Worm (Caenorhabditis elegans): ENCODE measurements around the gene cyp-35A1.

Gene cyp-35A1

ce11 chrV:7361673-7362072 lies at the start of gene cyp-35A1:
Gene cyp-35A1, minus strand, starts transcription at chrV:7361773.
- no peak for TF ChIP-seq W03F9.2 (tag; optimal IDR thresholded peaks at IDR 0.05)
- no peak for TF ChIP-seq dao-5 (tag; optimal IDR thresholded peaks at IDR 0.05)
- TF ChIP-seq him-1 (tag; optimal IDR thresholded peaks at IDR 0.05), result no peak

- TF ChIP-seq W03F9.2 (tag; optimal IDR thresholded peaks at IDR 0.05) (no peak), dao-5 (tag; optimal IDR thresholded peaks at IDR 0.05) (no peak), him-1 (tag; optimal IDR thresholded peaks at IDR 0.05) (no peak)
Observed at ce11 chrV:7409599-7409998, 48.0 kb upstream of the cyp-35A1 start, which contains the start of gene R13D7.2. Gene R13D7.2, plus strand, starts transcription at chrV:7409899.

- TF ChIP-seq him-1 (tag; optimal IDR thresholded peaks at IDR 0.05), result no peak
- no peak for TF ChIP-seq W03F9.2 (tag; optimal IDR thresholded peaks at IDR 0.05)
- TF ChIP-seq dao-5 (tag; optimal IDR thresholded peaks at IDR 0.05), result no peak
Observed at ce11 chrV:7408520-7408919, 46.9 kb upstream of the cyp-35A1 start, which contains the start of gene srt-6. Gene srt-6, minus strand, starts transcription at chrV:7408814.

- TF ChIP-seq him-1 (tag; optimal IDR thresholded peaks at IDR 0.05) (no peak), W03F9.2 (tag; optimal IDR thresholded peaks at IDR 0.05) (no peak), dao-5 (tag; optimal IDR thresholded peaks at IDR 0.05) (no peak)
Observed at ce11 chrV:7403501-7403900, 41.9 kb upstream of the cyp-35A1 start.

DNA sequence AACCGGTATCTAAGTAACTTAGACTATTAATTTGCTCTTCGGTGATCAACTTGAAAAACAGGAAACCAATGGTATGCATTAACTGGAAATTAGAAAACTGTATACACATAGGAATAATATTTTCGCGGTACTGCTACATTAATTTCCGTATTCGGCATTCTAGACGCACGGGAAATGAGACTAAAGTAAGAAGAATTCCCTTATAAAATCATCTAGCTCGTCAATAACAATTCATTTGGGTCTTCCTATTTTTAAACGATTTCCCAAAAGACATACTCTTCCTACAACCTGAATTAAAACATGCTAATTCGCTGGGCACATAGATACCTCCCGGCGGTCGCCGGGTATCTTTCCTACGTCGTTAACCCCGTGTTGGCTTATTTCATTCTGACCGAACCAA lies 40.8 kb upstream of the cyp-35A1 start, which contains the start of gene srj-13:
Gene srj-13, plus strand, starts transcription at position 301 of the 400 bp plus-strand sequence.
- no peak for TF ChIP-seq dao-5 (tag; optimal IDR thresholded peaks at IDR 0.05)
- no peak for TF ChIP-seq W03F9.2 (tag; optimal IDR thresholded peaks at IDR 0.05)

- TF ChIP-seq him-1 (tag; optimal IDR thresholded peaks at IDR 0.05), result no peak
- TF ChIP-seq W03F9.2 (tag; optimal IDR thresholded peaks at IDR 0.05), result no peak
- no peak for TF ChIP-seq dao-5 (tag; optimal IDR thresholded peaks at IDR 0.05)
Observed at ce11 chrV:7400588-7400987, 39.0 kb upstream of the cyp-35A1 start, which contains the start of gene srx-60. Gene srx-60, plus strand, starts transcription at chrV:7400888.

- TF ChIP-seq W03F9.2 (tag; optimal IDR thresholded peaks at IDR 0.05), result no peak
- no peak for TF ChIP-seq dao-5 (tag; optimal IDR thresholded peaks at IDR 0.05)
- TF ChIP-seq him-1 (tag; optimal IDR thresholded peaks at IDR 0.05), result no peak
Observed at ce11 chrV:7400095-7400494, 38.5 kb upstream of the cyp-35A1 start, which contains the start of gene cnc-9. Gene cnc-9, minus strand, starts transcription at chrV:7400195.

- TF ChIP-seq dao-5 (tag; optimal IDR thresholded peaks at IDR 0.05) (no peak), W03F9.2 (tag; optimal IDR thresholded peaks at IDR 0.05) (no peak), him-1 (tag; optimal IDR thresholded peaks at IDR 0.05) (no peak)
Observed at ce11 chrV:7399202-7399601, 37.6 kb upstream of the cyp-35A1 start, which contains the start of gene gst-41. Gene gst-41, minus strand, starts transcription at chrV:7399302.

DNA sequence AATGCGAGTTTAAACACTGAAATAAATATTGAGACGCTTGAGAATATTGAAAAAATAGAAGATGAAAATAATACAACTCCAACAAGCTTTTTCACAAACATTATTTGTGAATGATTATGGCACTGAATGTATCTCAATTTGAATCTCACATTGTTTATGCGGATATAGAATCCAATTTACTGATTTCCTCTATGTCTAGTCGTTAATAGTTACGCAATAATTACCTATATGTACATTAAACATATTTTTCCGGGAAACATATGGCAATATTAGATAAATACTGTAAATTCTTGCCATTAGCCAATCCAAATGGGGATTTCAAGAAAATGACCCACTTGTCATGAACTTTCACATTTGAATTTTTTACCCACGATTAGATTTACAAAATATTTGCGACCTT lies 33.8 kb upstream of the cyp-35A1 start, which contains the start of gene srx-9:
Gene srx-9, minus strand, starts transcription at position 101 of the 400 bp plus-strand sequence.
- no peak for TF ChIP-seq him-1 (tag; optimal IDR thresholded peaks at IDR 0.05)
- no peak for TF ChIP-seq dao-5 (tag; optimal IDR thresholded peaks at IDR 0.05)
- no peak for TF ChIP-seq W03F9.2 (tag; optimal IDR thresholded peaks at IDR 0.05)

ce11 chrV:7391933-7392332 lies 30.4 kb upstream of the cyp-35A1 start, which contains the start of gene fbxa-105:
Gene fbxa-105, minus strand, starts transcription at chrV:7392029.
- TF ChIP-seq dao-5 (tag; optimal IDR thresholded peaks at IDR 0.05) (no peak), him-1 (tag; optimal IDR thresholded peaks at IDR 0.05) (no peak), W03F9.2 (tag; optimal IDR thresholded peaks at IDR 0.05) (no peak)

DNA sequence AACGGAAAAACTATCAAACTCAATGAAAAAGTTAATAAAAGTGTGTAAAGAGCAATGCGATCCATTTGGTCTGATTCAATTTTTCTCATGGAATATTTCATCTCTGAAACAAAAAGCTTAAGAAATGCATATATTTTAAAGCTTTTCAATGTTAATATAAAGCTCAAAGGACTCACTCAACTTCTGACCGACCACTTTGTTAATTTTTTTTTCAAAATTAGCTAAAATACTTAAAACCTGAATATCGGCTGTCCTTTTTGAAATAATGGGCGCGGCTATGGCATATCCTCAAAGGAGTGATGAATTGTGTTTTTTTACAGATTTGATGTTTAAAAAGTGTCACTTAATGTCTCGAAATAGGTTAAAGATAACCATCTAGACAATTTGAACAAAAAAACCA lies 28.2 kb upstream of the cyp-35A1 start, which contains the start of gene C02H6.1:
Gene C02H6.1, minus strand, starts transcription at position 101 of the 400 bp plus-strand sequence.
- TF ChIP-seq dao-5 (tag; optimal IDR thresholded peaks at IDR 0.05) (no peak), him-1 (tag; optimal IDR thresholded peaks at IDR 0.05) (no peak), W03F9.2 (tag; optimal IDR thresholded peaks at IDR 0.05) (no peak)

DNA sequence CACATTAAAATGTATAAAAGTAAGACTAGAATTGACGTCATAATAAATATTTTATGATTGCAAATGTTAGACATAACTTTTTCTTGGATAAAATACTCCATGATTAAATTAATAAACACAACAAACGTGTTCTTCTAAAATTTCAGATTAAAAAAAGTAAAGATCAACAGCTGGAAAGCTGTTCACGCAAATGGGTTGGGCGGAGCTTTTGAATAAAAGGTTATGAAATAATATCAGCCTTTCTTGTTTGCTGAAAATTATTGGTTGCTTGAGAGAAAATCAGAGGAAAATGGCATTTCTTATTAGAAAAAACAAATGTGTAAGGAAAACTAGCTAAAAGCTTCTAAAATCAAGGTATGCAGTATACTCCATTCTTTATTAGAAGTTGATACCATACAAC lies 26.2 kb upstream of the cyp-35A1 start, which contains the start of gene C02H6.3:
Gene C02H6.3, minus strand, starts transcription at position 101 of the 400 bp plus-strand sequence.
- TF ChIP-seq W03F9.2 (tag; optimal IDR thresholded peaks at IDR 0.05) (no peak), him-1 (tag; optimal IDR thresholded peaks at IDR 0.05) (no peak), dao-5 (tag; optimal IDR thresholded peaks at IDR 0.05) (no peak)

DNA sequence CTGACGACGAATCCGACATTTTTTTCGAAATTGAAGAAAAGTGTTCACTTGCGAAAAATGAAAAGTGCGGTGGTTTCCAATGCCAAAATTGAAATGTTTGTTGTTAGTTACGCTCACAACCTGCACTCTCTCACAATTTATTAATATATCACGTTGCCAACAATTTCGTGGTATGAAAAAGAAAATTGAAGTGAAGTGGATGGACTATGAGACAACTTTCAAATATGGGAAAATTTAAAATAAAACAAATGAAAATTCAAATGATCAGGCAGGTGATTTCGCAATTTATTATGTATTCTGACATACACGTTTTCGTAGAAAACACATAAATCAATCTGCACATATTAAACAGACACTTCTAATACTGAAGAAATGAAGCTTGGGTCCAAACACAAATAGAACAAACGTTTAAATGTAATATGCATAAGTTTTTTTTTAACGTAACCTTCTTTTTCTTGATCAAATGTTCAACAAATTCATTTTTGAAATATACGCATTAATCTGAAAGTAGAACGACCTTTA lies 24.5 kb upstream of the cyp-35A1 start, which contains the start of gene srp-6:
Gene srp-6, minus strand, starts transcription at position 51 of the 522 bp plus-strand sequence.
- TF ChIP-seq W03F9.2 (tag; optimal IDR thresholded peaks at IDR 0.05) (no peak), dao-5 (tag; optimal IDR thresholded peaks at IDR 0.05) (no peak), him-1 (tag; optimal IDR thresholded peaks at IDR 0.05) (no peak)

DNA sequence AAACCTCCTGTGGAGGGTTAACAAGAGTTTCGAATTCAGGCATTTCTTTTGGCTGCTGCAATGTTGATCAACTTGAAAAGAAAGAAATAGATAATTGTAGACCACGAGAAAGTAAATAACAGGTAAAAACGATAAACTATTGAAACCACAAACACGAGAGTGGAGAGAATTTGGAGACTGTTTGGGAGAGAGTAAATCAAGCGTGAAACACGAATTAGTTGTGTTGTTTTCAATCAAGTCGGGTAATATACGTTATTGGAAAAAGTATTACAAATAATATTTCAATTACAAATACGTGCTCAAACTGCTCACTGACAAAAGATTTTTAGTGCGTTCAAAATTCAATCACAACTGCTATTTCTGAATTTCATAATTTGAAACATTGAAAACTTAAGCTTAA lies 19.4 kb upstream of the cyp-35A1 start, which contains the start of gene C03G6.17:
Gene C03G6.17, minus strand, starts transcription at position 101 of the 400 bp plus-strand sequence.
- TF ChIP-seq him-1 (tag; optimal IDR thresholded peaks at IDR 0.05) (no peak), W03F9.2 (tag; optimal IDR thresholded peaks at IDR 0.05) (no peak), dao-5 (tag; optimal IDR thresholded peaks at IDR 0.05) (no peak)

Measured in whole organism, L4/young adult.